Worm (Caenorhabditis elegans) whole organism, L2 larva: Measurements from ENCODE around the gene F16B3.2.

Source experiments
- egl-27 ChIP-seq: sonication (generic microtip); optimal IDR thresholded peaks from 3 replicates; lab custom pipeline; 2017; ENCODE audit warnings: missing biosample characterization, missing genetic modification reagents, missing genetic modification characterization
- lin-39 ChIP-seq: fragments of 150-350 bp; optimal IDR thresholded peaks from 2 replicates; lab custom pipeline; 2014; ENCODE audit warnings: missing biosample characterization, missing genetic modification reagents, missing genetic modification characterization
- nhr-23 ChIP-seq: fragments of 150-350 bp; optimal IDR thresholded peaks from 2 replicates; lab custom pipeline; 2014; ENCODE audit warnings: missing biosample characterization, missing genetic modification reagents, missing genetic modification characterization
- nhr-237 ChIP-seq: fragments of 150-350 bp; optimal IDR thresholded peaks from 2 replicates; lab custom pipeline; 2014; ENCODE audit warnings: missing biosample characterization, missing genetic modification characterization
- unc-62 ChIP-seq: fragments of 150-350 bp; optimal IDR thresholded peaks from 2 replicates; lab custom pipeline; 2014; ENCODE audit warnings: missing biosample characterization, missing genetic modification reagents, missing genetic modification characterization

DNA sequence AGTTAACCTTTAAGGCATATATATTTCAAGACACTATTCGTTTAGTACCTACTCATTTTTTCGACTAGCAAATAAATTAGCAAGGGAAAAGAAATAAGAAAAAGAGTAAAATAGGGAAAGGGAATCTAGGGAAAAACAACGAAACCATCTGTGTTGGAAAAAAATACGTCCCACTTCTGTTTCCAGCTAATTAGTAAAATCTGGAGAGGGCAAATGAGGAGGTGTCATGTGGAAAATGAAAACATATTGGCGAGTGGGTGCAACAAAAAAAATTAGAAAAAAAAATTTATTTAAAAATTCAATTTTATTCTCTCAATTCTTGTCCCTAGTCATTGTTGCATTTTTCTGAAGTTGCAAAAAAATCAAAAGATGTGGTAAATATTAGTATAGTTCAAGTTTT lies 7.2 kb upstream of the F16B3.2 start:
- TF ChIP-seq nhr-237 (tag; lab: Kevin White, UChicago) = no peak
- no peak for TF ChIP-seq egl-27 (tag; lab: Kevin White, UChicago)
- no peak for TF ChIP-seq unc-62 (GFP tag; lab: Kevin White, UChicago)
- TF ChIP-seq lin-39 (tag; lab: Kevin White, UChicago) = no peak
- no peak for TF ChIP-seq nhr-23 (tag; lab: Kevin White, UChicago)
